Fruit fly (Drosophila melanogaster): ENCODE results near the gene CG5800.

- TF ChIP-seq Eip74EF (GFP tag; optimal IDR thresholded peaks at IDR 0.05) (no peak), Nf-YA (GFP tag; IDR thresholded peaks at IDR 0.05) (no peak), CG2199 (GFP tag; IDR thresholded peaks at IDR 0.05) (no peak), bigmax (GFP tag; optimal IDR thresholded peaks at IDR 0.05) (no peak), CG6854 (GFP tag; optimal IDR thresholded peaks at IDR 0.05) (no peak), Hmr (GFP tag; optimal IDR thresholded peaks at IDR 0.05) (no peak), Bteb2 (GFP tag; optimal IDR thresholded peaks at IDR 0.05) (no peak), BtbVII (GFP tag; optimal IDR thresholded peaks at IDR 0.05) (no peak), CG6689 (GFP tag; IDR thresholded peaks at IDR 0.05) (no peak)
These were observed 6.8 kb upstream of the CG5800 start, which contains the start of gene CG8326 for dm6 chrX:17629317-17629716.
